Fruit fly (Drosophila melanogaster) whole organism, larva: ENCODE data around the gene Bet3.

Source experiments
- noc ChIP-seq: fragments of 200-800 bp; sonication (Bioruptor generic); optimal IDR thresholded peaks from 3 replicates; lab custom pipeline; 2019; ENCODE audit warnings: missing biosample characterization, mild to moderate bottlenecking, missing genetic modification characterization, moderate library complexity

The Bet3 gene

dm6 chr3L:9419328-9419727 is 22.7 kb downstream of the Bet3 start:
- no peak for TF ChIP-seq noc (tag; lab: Kevin White, UChicago)

- TF ChIP-seq noc (tag; lab: Kevin White, UChicago): no peak
Measured at dm6 chr3L:9417288-9417687, 24.8 kb downstream of the Bet3 start, which contains the start of gene CG3982. Gene CG3982, minus strand, starts transcription at chr3L:9417388.

- peak; percentile 82 for TF ChIP-seq noc (tag; lab: Kevin White, UChicago)
Measured at dm6 chr3L:9410754-9411423, 31.2 kb downstream of the Bet3 start, which contains the start of the genes CG4022 and Cpsf5. Gene CG4022, minus strand, starts transcription at chr3L:9410832. Gene Cpsf5, plus strand, starts transcription at chr3L:9411038.

dm6 chr3L:9410030-9410589 is 32.0 kb downstream of the Bet3 start:
- TF ChIP-seq noc (tag; lab: Kevin White, UChicago): no peak

- no peak for TF ChIP-seq noc (tag; lab: Kevin White, UChicago)
Measured at dm6 chr3L:9404497-9404896, 37.6 kb downstream of the Bet3 start, which contains the start of gene Cpr67B. Gene Cpr67B, plus strand, starts transcription at chr3L:9404797.

- no peak for TF ChIP-seq noc (tag; lab: Kevin White, UChicago)
Measured at dm6 chr3L:9402157-9402890, 39.7 kb downstream of the Bet3 start, which contains the start of gene eIF4E1. Gene eIF4E1, minus strand, starts transcription at chr3L:9402460.

dm6 chr3L:9401354-9402156 is 40.5 kb downstream of the Bet3 start:
- no peak for TF ChIP-seq noc (tag; lab: Kevin White, UChicago)

dm6 chr3L:9400697-9401353 is 41.2 kb downstream of the Bet3 start:
- no peak for TF ChIP-seq noc (tag; lab: Kevin White, UChicago)

dm6 chr3L:9399855-9400254 is 42.2 kb downstream of the Bet3 start:
- TF ChIP-seq noc (tag; lab: Kevin White, UChicago): no peak

- TF ChIP-seq noc (tag; lab: Kevin White, UChicago): peak; percentile 16
Measured at dm6 chr3L:9399013-9399750, 42.9 kb downstream of the Bet3 start, which contains the start of gene CG4080. Gene CG4080, minus strand, starts transcription at chr3L:9399227.

- no peak for TF ChIP-seq noc (tag; lab: Kevin White, UChicago)
Measured at dm6 chr3L:9398435-9398981, 43.6 kb downstream of the Bet3 start.

dm6 chr3L:9398028-9398427 is 44.0 kb downstream of the Bet3 start:
- TF ChIP-seq noc (tag; lab: Kevin White, UChicago): no peak

dm6 chr3L:9397156-9397555 is 44.9 kb downstream of the Bet3 start:
- TF ChIP-seq noc (tag; lab: Kevin White, UChicago): peak; percentile 89

dm6 chr3L:9396704-9397103 is 45.4 kb downstream of the Bet3 start:
- no peak for TF ChIP-seq noc (tag; lab: Kevin White, UChicago)
